Fruit fly (Drosophila melanogaster) Kc167 (cell line): ENCODE measurements around the gene CG17834.

Source experiments
- Myc ChIP-seq: fragments of >200 bp; optimal IDR thresholded peaks from 2 replicates; lab custom pipeline; 2017; ENCODE audit warnings: missing external identifiers
- Sin3A ChIP-seq: fragments of >200 bp; optimal IDR thresholded peaks from 2 replicates; lab custom pipeline; 2018; ENCODE audit warnings: missing external identifiers
- h ChIP-seq: fragments of >200 bp; optimal IDR thresholded peaks from 3 replicates; lab custom pipeline; 2018; ENCODE audit warnings: missing external identifiers
- insv ChIP-seq: fragments of >200 bp; optimal IDR thresholded peaks from 3 replicates; lab custom pipeline; 2018; ENCODE audit warnings: missing external identifiers
- psq ChIP-seq: fragments of >200 bp; optimal IDR thresholded peaks from 2 replicates; lab custom pipeline; 2017; ENCODE audit warnings: missing external identifiers
- ttk ChIP-seq: sonication (Bioruptor generic); optimal IDR thresholded peaks from 2 replicates; lab custom pipeline; 2017; ENCODE audit warnings: missing external identifiers

Gene CG17834

DNA sequence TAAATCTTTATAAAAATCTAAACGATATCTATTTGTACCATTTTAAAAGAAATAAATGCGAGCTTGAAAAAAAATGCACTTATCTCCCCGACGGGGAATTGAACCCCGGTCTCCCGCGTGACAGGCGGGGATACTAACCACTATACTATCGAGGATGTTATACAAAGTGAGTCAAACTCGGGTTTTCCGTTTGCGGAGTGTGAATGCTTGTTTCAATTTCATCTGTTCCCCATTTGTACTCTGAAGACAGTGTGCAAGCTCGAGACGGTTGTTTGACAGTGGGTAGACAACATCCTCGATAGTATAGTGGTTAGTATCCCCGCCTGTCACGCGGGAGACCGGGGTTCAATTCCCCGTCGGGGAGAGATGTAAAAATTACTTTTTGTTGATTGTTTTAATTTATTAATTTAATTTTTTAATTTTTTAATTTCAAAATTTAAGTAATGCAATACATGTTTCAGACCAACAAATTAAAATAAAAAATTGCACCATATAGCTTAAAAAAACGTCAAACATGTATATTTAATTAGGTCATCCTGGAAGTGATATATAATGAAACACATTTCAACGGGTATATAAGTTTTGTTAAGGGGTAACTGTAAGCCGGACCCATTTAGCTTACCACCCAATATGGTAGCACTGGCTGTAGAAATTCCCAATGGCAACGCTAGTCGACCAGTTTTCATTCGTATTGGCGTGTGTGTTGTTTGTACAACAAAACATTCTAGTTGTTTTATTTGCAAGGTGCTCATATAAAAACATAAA, 12.7 kb downstream of the CG17834 start, which contains the start of gene Sema1a:
Gene Sema1a, plus strand, starts transcription at position 679 of the 765 bp plus-strand sequence.
- TF ChIP-seq ttk: no peak
- no peak for TF ChIP-seq h (lab: Kevin White, UChicago)
- no peak for TF ChIP-seq Sin3A (lab: Kevin White, UChicago)
- no peak for TF ChIP-seq insv (lab: Kevin White, UChicago)
- no peak for TF ChIP-seq psq (lab: Kevin White, UChicago)
- TF ChIP-seq Myc: no peak

- TF ChIP-seq Myc: no peak
- no peak for TF ChIP-seq ttk
- TF ChIP-seq h (lab: Kevin White, UChicago): no peak
- no peak for TF ChIP-seq insv (lab: Kevin White, UChicago)
- no peak for TF ChIP-seq psq (lab: Kevin White, UChicago)
- TF ChIP-seq Sin3A (lab: Kevin White, UChicago): no peak
Observed at dm6 chr2L:8542234-8542572, 13.3 kb downstream of the CG17834 start.

DNA sequence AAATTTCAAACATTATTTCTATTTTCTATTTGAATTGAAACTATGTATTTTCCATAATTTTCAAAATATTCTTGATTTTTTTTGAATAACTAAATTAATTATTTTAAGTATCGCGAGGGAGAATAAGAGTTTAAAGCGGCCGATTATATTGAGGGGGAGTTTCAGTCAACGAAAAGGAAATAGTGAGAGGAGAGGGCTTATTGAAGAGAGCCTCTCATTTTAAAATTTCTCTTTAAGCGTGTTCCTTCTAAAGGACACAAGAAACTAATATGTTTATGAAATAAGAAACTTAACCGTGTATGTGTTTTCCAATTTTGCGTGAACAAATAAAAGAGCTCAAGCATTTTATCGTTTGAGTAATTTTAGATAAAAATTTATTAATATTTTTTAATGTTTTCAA, 13.7 kb downstream of the CG17834 start:
- TF ChIP-seq h (lab: Kevin White, UChicago): no peak
- TF ChIP-seq psq (lab: Kevin White, UChicago): no peak
- TF ChIP-seq Myc: no peak
- no peak for TF ChIP-seq Sin3A (lab: Kevin White, UChicago)
- TF ChIP-seq insv (lab: Kevin White, UChicago): no peak
- no peak for TF ChIP-seq ttk

DNA sequence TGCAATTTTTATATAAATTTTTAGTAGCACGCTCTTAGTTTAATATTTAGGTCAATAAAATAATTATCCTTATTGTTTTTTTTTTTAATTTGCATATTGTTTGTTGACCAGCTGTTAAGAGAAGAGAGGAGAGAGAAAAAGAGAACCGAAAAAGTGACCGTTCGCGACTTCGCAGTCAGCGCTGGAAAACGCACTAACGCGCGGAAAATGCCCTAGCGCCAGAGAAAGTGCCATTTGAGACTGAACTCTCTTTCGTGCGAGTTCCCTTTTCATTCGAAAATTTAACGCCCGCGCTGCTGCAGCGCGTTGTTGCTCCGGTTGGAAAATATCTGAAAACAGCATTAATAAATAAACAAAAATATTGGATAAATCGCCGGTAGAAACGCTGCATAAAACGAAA, 14.2 kb downstream of the CG17834 start:
- TF ChIP-seq ttk (no peak), h (lab: Kevin White, UChicago) (no peak), Sin3A (lab: Kevin White, UChicago) (no peak), Myc (no peak), psq (lab: Kevin White, UChicago) (no peak), insv (lab: Kevin White, UChicago) (no peak)

- TF ChIP-seq ttk (no peak), h (lab: Kevin White, UChicago) (no peak), insv (lab: Kevin White, UChicago) (no peak), psq (lab: Kevin White, UChicago) (no peak), Myc (no peak), Sin3A (lab: Kevin White, UChicago) (no peak)
Observed at dm6 chr2L:8543731-8544359, 14.9 kb downstream of the CG17834 start.

DNA sequence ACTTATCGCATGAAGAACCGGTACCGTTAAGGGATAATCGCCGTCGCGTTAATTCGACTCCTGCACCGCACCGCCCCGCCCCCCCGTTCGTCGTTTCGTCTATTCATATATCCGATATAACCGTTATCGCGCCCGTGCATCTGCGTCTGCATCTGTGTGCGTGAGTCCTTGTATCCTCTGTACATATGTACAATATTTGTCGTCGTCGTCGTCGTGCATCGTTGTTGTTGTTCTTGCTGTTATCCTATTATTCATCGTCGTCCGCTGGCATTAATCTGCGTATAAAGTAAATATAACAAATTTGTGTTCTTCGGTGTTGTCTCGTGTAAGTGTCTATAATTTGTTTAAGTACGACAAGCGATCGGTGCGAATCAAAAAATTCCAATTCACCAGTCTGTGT, 15.7 kb downstream of the CG17834 start:
- TF ChIP-seq Sin3A (lab: Kevin White, UChicago): no peak
- TF ChIP-seq insv (lab: Kevin White, UChicago): no peak
- no peak for TF ChIP-seq Myc
- no peak for TF ChIP-seq h (lab: Kevin White, UChicago)
- no peak for TF ChIP-seq ttk
- no peak for TF ChIP-seq psq (lab: Kevin White, UChicago)

dm6 chr2L:8545393-8546100, 16.6 kb downstream of the CG17834 start:
- TF ChIP-seq insv (lab: Kevin White, UChicago): no peak
- TF ChIP-seq h (lab: Kevin White, UChicago): no peak
- no peak for TF ChIP-seq psq (lab: Kevin White, UChicago)
- no peak for TF ChIP-seq Myc
- TF ChIP-seq ttk: no peak
- TF ChIP-seq Sin3A (lab: Kevin White, UChicago): no peak

DNA sequence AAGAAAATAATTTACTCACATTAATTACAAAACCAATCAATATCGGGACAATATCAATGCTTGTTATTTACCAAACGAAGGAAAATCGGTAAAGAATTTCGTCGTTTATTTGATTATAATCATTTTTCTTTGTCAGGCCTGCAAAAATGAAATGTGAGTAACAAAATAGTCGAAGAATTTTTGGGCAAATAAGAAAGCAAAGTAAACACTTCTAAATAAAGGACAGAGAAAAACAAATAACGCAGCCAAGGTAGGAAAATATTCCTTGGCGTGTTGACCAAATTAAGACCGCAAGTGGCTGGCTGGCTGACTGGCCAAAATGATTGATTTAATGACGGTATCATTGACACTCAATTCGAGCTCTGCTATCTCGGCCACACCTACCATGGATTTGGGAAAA, 19.2 kb downstream of the CG17834 start:
- TF ChIP-seq h (lab: Kevin White, UChicago) (no peak), Myc (no peak), ttk (no peak), psq (lab: Kevin White, UChicago) (no peak), insv (lab: Kevin White, UChicago) (no peak), Sin3A (lab: Kevin White, UChicago) (no peak)

dm6 chr2L:8552472-8552871, 23.5 kb downstream of the CG17834 start:
- TF ChIP-seq psq (lab: Kevin White, UChicago) (no peak), Sin3A (lab: Kevin White, UChicago) (no peak), ttk (no peak), h (lab: Kevin White, UChicago) (no peak), Myc (no peak), insv (lab: Kevin White, UChicago) (no peak)

dm6 chr2L:8553789-8554626, 25.1 kb downstream of the CG17834 start:
- TF ChIP-seq h (lab: Kevin White, UChicago) (no peak), psq (lab: Kevin White, UChicago) (no peak), ttk (no peak), Sin3A (lab: Kevin White, UChicago) (no peak), Myc (no peak), insv (lab: Kevin White, UChicago) (no peak)

dm6 chr2L:8556207-8556606, 27.3 kb downstream of the CG17834 start:
- TF ChIP-seq insv (lab: Kevin White, UChicago): no peak
- TF ChIP-seq Myc: no peak
- TF ChIP-seq ttk: no peak
